Worm (Caenorhabditis elegans) whole organism, young adult: Measurements from ENCODE around the gene tbx-43.
A peak's percentile ranks its signal among the peaks of the same experiment; 100 is the strongest.

ENCODE experiments used
- B0261.1 ChIP-seq: sonication (generic microtip); optimal IDR thresholded peaks from 2 replicates; lab custom pipeline; 2016; ENCODE audit warnings: mild to moderate bottlenecking, missing genetic modification characterization, moderate library complexity, missing compliant biosample characterization
- C06A6.2 ChIP-seq: fragments of 200-800 bp; sonication (Bioruptor generic); conservative IDR thresholded peaks from 2 replicates; pipeline ENCODE4 v1.3.6; 2022; ENCODE audit warnings: missing genetic modification characterization, missing compliant biosample characterization
- C17E4.6 ChIP-seq: fragments of 200-800 bp; sonication (Bioruptor generic); IDR thresholded peaks from 2 replicates; pipeline ENCODE4 v1.3.6; 2022; ENCODE audit warnings: missing genetic modification reagents, missing genetic modification characterization, missing compliant biosample characterization
- F10E7.11 ChIP-seq: sonication (generic microtip); optimal IDR thresholded peaks from 2 replicates; lab custom pipeline; 2017; ENCODE audit warnings: mild to moderate bottlenecking, missing genetic modification characterization, moderate library complexity, missing compliant biosample characterization
- F23B12.7 ChIP-seq: sonication (generic microtip); optimal IDR thresholded peaks from 2 replicates; lab custom pipeline; 2017; ENCODE audit warnings: missing genetic modification characterization, mild to moderate bottlenecking, missing compliant biosample characterization, antibody characterized with exemption, moderate library complexity; ENCODE audit not compliant: insufficient read depth
- F33H1.4 ChIP-seq: fragments of 200-800 bp; sonication (Bioruptor generic); IDR thresholded peaks from 2 replicates; pipeline ENCODE4 v1.3.6; 2022; ENCODE audit warnings: missing genetic modification reagents, missing genetic modification characterization, missing compliant biosample characterization
- F55B11.4 ChIP-seq: sonication (generic microtip); optimal IDR thresholded peaks from 2 replicates; lab custom pipeline; 2016; ENCODE audit warnings: missing compliant biosample characterization, missing genetic modification characterization, borderline replicate concordance; ENCODE audit not compliant: insufficient read depth
- K11D2.4 ChIP-seq: fragments of 200-800 bp; sonication (Bioruptor generic); IDR thresholded peaks from 2 replicates; pipeline ENCODE4 v1.3.6; 2022; ENCODE audit warnings: missing genetic modification reagents, missing genetic modification characterization, missing compliant biosample characterization
- K12H6.12 ChIP-seq: fragments of 200-800 bp; sonication (Bioruptor generic); optimal IDR thresholded peaks from 2 replicates; lab custom pipeline; 2018; ENCODE audit warnings: mild to moderate bottlenecking, missing genetic modification characterization, missing compliant biosample characterization
- Y79H2A.3 ChIP-seq: fragments of 200-800 bp; sonication (Bioruptor generic); conservative IDR thresholded peaks from 2 replicates; pipeline ENCODE4 v1.3.6; 2022; ENCODE audit warnings: missing genetic modification reagents, missing genetic modification characterization, missing compliant biosample characterization
- Y95B8A.8 ChIP-seq: fragments of 200-800 bp; sonication (Bioruptor generic); IDR thresholded peaks from 2 replicates; pipeline ENCODE4 v1.3.6; 2022; ENCODE audit warnings: missing genetic modification reagents, missing genetic modification characterization, missing compliant biosample characterization
- athp-1 ChIP-seq: sonication (generic microtip); optimal IDR thresholded peaks from 2 replicates; lab custom pipeline; 2017; ENCODE audit warnings: mild to moderate bottlenecking, missing genetic modification characterization, missing compliant biosample characterization
- attf-3 ChIP-seq: fragments of 200-800 bp; sonication (Bioruptor generic); conservative IDR thresholded peaks from 2 replicates; pipeline ENCODE4 v1.3.6; 2022; ENCODE audit warnings: missing genetic modification reagents, missing genetic modification characterization, missing compliant biosample characterization
- attf-5 ChIP-seq: fragments of 200-800 bp; sonication (Bioruptor generic); optimal IDR thresholded peaks from 2 replicates; lab custom pipeline; 2018; ENCODE audit warnings: mild to moderate bottlenecking, missing genetic modification characterization, missing compliant biosample characterization
- bed-1 ChIP-seq: fragments of 200-800 bp; sonication (Bioruptor generic); IDR thresholded peaks from 2 replicates; pipeline ENCODE4 v1.3.6; 2022; ENCODE audit warnings: missing genetic modification reagents, missing genetic modification characterization, missing compliant biosample characterization
- cebp-1 ChIP-seq, 2 experiments: fragments of 200-800 bp in 1 of 2; sonication (Bioruptor generic) in 1 of 2; sonication (generic microtip) in 1 of 2; IDR thresholded peaks in 1 of 2; optimal IDR thresholded peaks in 1 of 2; 2 replicates each; pipeline versions ENCODE4 v1.3.6 to Lab custom; 2017 to 2022; ENCODE audit warnings: missing compliant biosample characterization in 2 of 2, missing genetic modification characterization in 2 of 2, mild to moderate bottlenecking in 1 of 2, missing genetic modification reagents in 1 of 2, moderate library complexity in 1 of 2
- ceh-100 ChIP-seq: fragments of 200-800 bp; sonication (Bioruptor generic); IDR thresholded peaks from 2 replicates; pipeline ENCODE4 v1.3.6; 2022; ENCODE audit warnings: missing genetic modification reagents, missing genetic modification characterization, missing compliant biosample characterization
- ceh-79 ChIP-seq: sonication (generic microtip); optimal IDR thresholded peaks from 2 replicates; lab custom pipeline; 2017; ENCODE audit warnings: mild to moderate bottlenecking, missing genetic modification characterization, missing compliant biosample characterization
- chd-7 ChIP-seq: sonication (generic microtip); optimal IDR thresholded peaks from 2 replicates; lab custom pipeline; 2016; ENCODE audit warnings: mild to moderate bottlenecking, missing genetic modification characterization, moderate library complexity, missing compliant biosample characterization
- dpff-1 ChIP-seq: sonication (generic microtip); optimal IDR thresholded peaks from 2 replicates; lab custom pipeline; 2017; ENCODE audit warnings: mild to moderate bottlenecking, missing genetic modification characterization, missing compliant biosample characterization
- dpl-1 ChIP-seq: fragments of 150-350 bp; optimal IDR thresholded peaks from 2 replicates; lab custom pipeline; 2014; ENCODE audit warnings: missing biosample characterization, missing genetic modification reagents, missing genetic modification characterization
- egl-44 ChIP-seq: fragments of 200-800 bp; sonication (Bioruptor generic); IDR thresholded peaks from 2 replicates; pipeline ENCODE4 v1.3.6; 2022; ENCODE audit warnings: missing genetic modification reagents, missing genetic modification characterization, missing compliant biosample characterization
- egrh-3 ChIP-seq: fragments of 200-800 bp; sonication (Bioruptor generic); IDR thresholded peaks from 2 replicates; pipeline ENCODE4 v1.3.6; 2022; ENCODE audit warnings: missing genetic modification reagents, missing genetic modification characterization, missing compliant biosample characterization
- gei-17 ChIP-seq: fragments of 200-800 bp; sonication (Bioruptor generic); optimal IDR thresholded peaks from 2 replicates; lab custom pipeline; 2018; ENCODE audit warnings: mild to moderate bottlenecking, missing genetic modification characterization, missing compliant biosample characterization
- hmg-1.2 ChIP-seq: fragments of 200-800 bp; sonication (Bioruptor generic); IDR thresholded peaks from 2 replicates; pipeline ENCODE4 v1.3.6; 2022; ENCODE audit warnings: missing genetic modification reagents, missing genetic modification characterization, missing compliant biosample characterization
- hmg-20 ChIP-seq: fragments of 200-800 bp; sonication (Bioruptor generic); IDR thresholded peaks from 2 replicates; pipeline ENCODE4 v1.3.6; 2022; ENCODE audit warnings: missing genetic modification reagents, missing genetic modification characterization, missing compliant biosample characterization
- hsf-1 ChIP-seq: fragments of 200-800 bp; sonication (Bioruptor generic); IDR thresholded peaks from 2 replicates; pipeline ENCODE4 v1.3.6; 2022; ENCODE audit warnings: missing genetic modification reagents, missing genetic modification characterization, missing compliant biosample characterization
- lag-1 ChIP-seq: fragments of 200-800 bp; sonication (Bioruptor generic); IDR thresholded peaks from 2 replicates; pipeline ENCODE4 v1.3.6; 2022; ENCODE audit warnings: missing genetic modification reagents, missing genetic modification characterization, missing compliant biosample characterization
- lin-26 ChIP-seq: fragments of 200-800 bp; sonication (Bioruptor generic); IDR thresholded peaks from 2 replicates; pipeline ENCODE4 v1.3.6; 2022; ENCODE audit warnings: missing genetic modification reagents, missing genetic modification characterization, missing compliant biosample characterization
- lin-40 ChIP-seq: sonication (generic microtip); optimal IDR thresholded peaks from 2 replicates; lab custom pipeline; 2016; ENCODE audit warnings: missing genetic modification characterization, mild to moderate bottlenecking, missing compliant biosample characterization, missing genotype, missing genetic modification reagents
- lin-54 ChIP-seq: fragments of 200-800 bp; sonication (Bioruptor generic); optimal IDR thresholded peaks from 2 replicates; lab custom pipeline; 2018; ENCODE audit warnings: mild to moderate bottlenecking, missing genetic modification characterization, missing compliant biosample characterization
- lsl-1 ChIP-seq: fragments of 200-800 bp; sonication (Bioruptor generic); optimal IDR thresholded peaks from 2 replicates; lab custom pipeline; 2018; ENCODE audit warnings: mild to moderate bottlenecking, missing genetic modification characterization, moderate library complexity, missing compliant biosample characterization
- madf-8 ChIP-seq: fragments of 200-800 bp; sonication (Bioruptor generic); conservative IDR thresholded peaks from 2 replicates; pipeline ENCODE4 v1.3.6; 2022; ENCODE audit warnings: missing genetic modification reagents, missing genetic modification characterization, missing compliant biosample characterization
- mcd-1 ChIP-seq: fragments of 200-800 bp; sonication (Bioruptor generic); IDR thresholded peaks from 2 replicates; pipeline ENCODE4 v1.3.6; 2022; ENCODE audit warnings: missing genetic modification reagents, missing genetic modification characterization, missing compliant biosample characterization
- mel-28 ChIP-seq: sonication (generic microtip); optimal IDR thresholded peaks from 2 replicates; lab custom pipeline; 2016; ENCODE audit warnings: borderline replicate concordance, mild to moderate bottlenecking, missing genetic modification characterization, missing compliant biosample characterization
- nfya-1 ChIP-seq: sonication (generic microtip); optimal IDR thresholded peaks from 2 replicates; lab custom pipeline; 2017; ENCODE audit warnings: antibody characterized with exemption, missing compliant biosample characterization, missing genetic modification characterization, borderline replicate concordance; ENCODE audit not compliant: insufficient read depth
- nhr-179 ChIP-seq: sonication (generic microtip); optimal IDR thresholded peaks from 2 replicates; lab custom pipeline; 2016; ENCODE audit warnings: mild to moderate bottlenecking, missing genetic modification characterization, missing compliant biosample characterization
- snpc-3.4 ChIP-seq: sonication (generic microtip); optimal IDR thresholded peaks from 2 replicates; lab custom pipeline; 2017; ENCODE audit warnings: missing genetic modification characterization, mild to moderate bottlenecking, missing compliant biosample characterization, antibody characterized with exemption, moderate library complexity, missing genotype, missing genetic modification reagents
- somi-1 ChIP-seq: fragments of 200-800 bp; sonication (Bioruptor generic); optimal IDR thresholded peaks from 2 replicates; lab custom pipeline; 2018; ENCODE audit warnings: mild to moderate bottlenecking, missing genetic modification characterization, missing compliant biosample characterization
- unc-62 ChIP-seq: fragments of 150-350 bp; optimal IDR thresholded peaks from 2 replicates; lab custom pipeline; 2014; ENCODE audit warnings: missing biosample characterization, missing genetic modification reagents, missing genetic modification characterization
- xnd-1 ChIP-seq: sonication (generic microtip); optimal IDR thresholded peaks from 2 replicates; lab custom pipeline; 2016; ENCODE audit warnings: missing genotype, missing genetic modification reagents, missing genetic modification characterization, missing compliant biosample characterization
- zfh-2 ChIP-seq: fragments of 200-800 bp; sonication (Bioruptor generic); conservative IDR thresholded peaks from 2 replicates; pipeline ENCODE4 v1.3.6; 2022; ENCODE audit warnings: missing genetic modification reagents, missing genetic modification characterization, missing compliant biosample characterization
- ztf-18 ChIP-seq: sonication (generic microtip); optimal IDR thresholded peaks from 2 replicates; lab custom pipeline; 2016; ENCODE audit warnings: missing genotype, mild to moderate bottlenecking, missing genetic modification characterization, missing compliant biosample characterization
- ztf-22 ChIP-seq: fragments of 200-800 bp; sonication (Bioruptor generic); optimal IDR thresholded peaks from 2 replicates; lab custom pipeline; 2018; ENCODE audit warnings: mild to moderate bottlenecking, missing genetic modification characterization, moderate library complexity, missing compliant biosample characterization
- ztf-3 ChIP-seq: fragments of 200-800 bp; sonication (Bioruptor generic); optimal IDR thresholded peaks from 2 replicates; lab custom pipeline; 2018; ENCODE audit warnings: mild to moderate bottlenecking, missing genetic modification characterization, missing compliant biosample characterization

Gene tbx-43

DNA sequence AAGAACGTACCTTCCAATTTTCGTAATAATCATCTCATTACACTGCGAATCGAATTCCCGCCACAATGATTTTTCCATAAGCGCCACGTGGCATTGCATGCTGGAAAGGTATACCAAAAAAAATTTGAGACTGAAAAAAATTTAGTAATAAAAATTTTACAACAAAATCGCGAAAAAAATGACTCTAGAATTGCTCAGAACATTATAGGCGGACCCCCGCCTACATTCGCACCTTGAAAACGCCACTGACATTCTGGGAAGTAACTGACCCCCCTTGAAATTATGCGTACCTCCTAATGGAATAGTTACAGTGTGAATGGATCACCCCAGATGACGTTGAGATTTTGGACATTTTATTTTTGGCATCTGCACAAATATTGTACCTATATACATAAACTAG lies at the start of gene tbx-43:
Gene tbx-43, minus strand, starts transcription at position 101 of the 400 bp plus-strand sequence.
- TF ChIP-seq chd-7 (tag; lab: Kevin White, UChicago) (no peak), bed-1 (GFP tag; lab: Robert Waterston, UW) (no peak), F55B11.4 (tag; lab: Kevin White, UChicago) (no peak), B0261.1 (no peak), athp-1 (tag; lab: Kevin White, UChicago) (no peak)

- TF ChIP-seq zfh-2 (GFP tag; lab: Robert Waterston, UW) (0 out of 2 replicates have a peak, but pooled peaks have one; percentile 27), athp-1 (tag; lab: Kevin White, UChicago) (no peak), hmg-1.2 (GFP tag; lab: Robert Waterston, UW) (peak; percentile 67; the same call in 1 of the 2 replicates), K11D2.4 (GFP tag; lab: Robert Waterston, UW) (no peak), bed-1 (GFP tag; lab: Robert Waterston, UW) (no peak), F23B12.7 (tag; lab: Kevin White, UChicago) (no peak), nfya-1 (tag; lab: Kevin White, UChicago) (no peak), F10E7.11 (tag; lab: Kevin White, UChicago) (no peak), hmg-20 (GFP tag; lab: Robert Waterston, UW) (no peak), snpc-3.4 (no peak), Y95B8A.8 (no peak), cebp-1 (GFP tag; IDR thresholded peaks at IDR 0.05; lab: Robert Waterston, UW) (peak; percentile 82), cebp-1 (tag; optimal IDR thresholded peaks at IDR 0.05; lab: Kevin White, UChicago) (peak; percentile 95), mel-28 (tag; lab: Kevin White, UChicago) (no peak), attf-3 (GFP tag; lab: Robert Waterston, UW) (no peak), K12H6.12 (tag; lab: Kevin White, UChicago) (peak; percentile 6), lag-1 (GFP tag; lab: Robert Waterston, UW) (no peak), ztf-22 (GFP tag; lab: Kevin White, UChicago) (no peak), ceh-100 (GFP tag; lab: Robert Waterston, UW) (no peak), dpl-1 (no peak), somi-1 (GFP tag; lab: Kevin White, UChicago) (peak; percentile 36), attf-5 (peak; percentile 62), lin-54 (GFP tag; lab: Kevin White, UChicago) (no peak), lin-26 (GFP tag; lab: Robert Waterston, UW) (no peak), gei-17 (GFP tag; lab: Kevin White, UChicago) (no peak), C17E4.6 (no peak), lin-40 (tag; lab: Kevin White, UChicago) (no peak), ztf-3 (no peak), xnd-1 (tag; lab: Kevin White, UChicago) (no peak), egrh-3 (GFP tag; lab: Robert Waterston, UW) (no peak), hsf-1 (GFP tag; lab: Robert Waterston, UW) (no peak), nhr-179 (tag; lab: Kevin White, UChicago) (no peak), unc-62 (no peak), mcd-1 (GFP tag; lab: Robert Waterston, UW) (no peak), lsl-1 (GFP tag; lab: Kevin White, UChicago) (no peak), ztf-18 (tag; lab: Kevin White, UChicago) (no peak), C06A6.2 (GFP tag; lab: Robert Waterston, UW) (no peak), dpff-1 (tag; lab: Kevin White, UChicago) (no peak), madf-8 (no peak), egl-44 (GFP tag; lab: Robert Waterston, UW) (no peak), F33H1.4 (GFP tag; lab: Robert Waterston, UW) (no peak), ceh-79 (tag; lab: Kevin White, UChicago) (no peak), Y79H2A.3 (GFP tag; lab: Robert Waterston, UW) (no peak)
These were observed 49.2 kb upstream of the tbx-43 start for ce11 chrIII:1819049-1819597.
